Fruit fly (Drosophila melanogaster): ENCODE data around the gene Cad86C.

Cad86C gene

DNA sequence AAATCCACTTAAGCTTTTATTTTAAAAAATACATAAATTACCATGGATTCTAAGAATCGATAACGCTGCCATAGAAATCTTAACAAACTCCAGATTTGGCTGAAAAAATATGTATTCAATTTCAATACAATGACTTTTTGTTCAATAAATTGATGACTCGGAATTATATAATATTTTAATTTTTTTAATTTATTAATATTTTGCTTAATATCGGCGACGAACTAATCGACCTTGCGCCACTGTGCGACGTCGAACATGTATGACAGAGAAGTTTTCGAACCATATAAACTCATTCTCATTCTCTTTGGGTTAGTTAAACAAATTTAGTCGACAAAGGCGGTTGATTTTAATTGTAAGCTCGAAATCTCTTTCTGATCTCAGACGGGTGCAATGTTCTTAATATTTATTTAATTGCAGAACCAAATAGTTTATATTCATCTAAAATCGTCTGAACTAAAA is 22.7 kb downstream of the Cad86C start, which contains the start of gene CG42394 (continued):
- TF ChIP-seq CG10654 (GFP tag; optimal IDR thresholded peaks at IDR 0.05) (peak; percentile 89), CG16815 (GFP tag; optimal IDR thresholded peaks at IDR 0.05) (peak; percentile 89), NC2α (GFP tag; optimal IDR thresholded peaks at IDR 0.05) (peak; percentile 15), CG7556 (GFP tag; optimal IDR thresholded peaks at IDR 0.05) (peak; percentile 97), CG17612 (GFP tag; IDR thresholded peaks at IDR 0.05) (peak; percentile 81), CG7963 (GFP tag; IDR thresholded peaks at IDR 0.05; ENCODE audit: partially characterized antibody) (no peak), Vsx1 (GFP tag; optimal IDR thresholded peaks at IDR 0.05) (peak; percentile 94), row (GFP tag; IDR thresholded peaks at IDR 0.05) (peak; percentile 94), gce (GFP tag; IDR thresholded peaks at IDR 0.05) (peak; percentile 90), zen2 (GFP tag; IDR thresholded peaks at IDR 0.05; ENCODE audit: partially characterized antibody) (no peak), CG14965 (GFP tag; optimal IDR thresholded peaks at IDR 0.05; ENCODE audit: borderline replicate concordance) (no peak), bbx (GFP tag; IDR thresholded peaks at IDR 0.05; ENCODE audit: partially characterized antibody) (0 out of 2 replicates have a peak, but pooled peaks have one; percentile 37), CG11398 (GFP tag; optimal IDR thresholded peaks at IDR 0.05) (peak; percentile 55), ind (GFP tag; optimal IDR thresholded peaks at IDR 0.05) (peak; percentile 88), Ptx1 (GFP tag; IDR thresholded peaks at IDR 0.05) (peak; percentile 94), fd64A (GFP tag; optimal IDR thresholded peaks at IDR 0.05) (peak; percentile 47), CG9817 (tag; optimal IDR thresholded peaks at IDR 0.05) (peak; percentile 83), z (GFP tag; IDR thresholded peaks at IDR 0.05) (no peak), Mad (GFP tag; optimal IDR thresholded peaks at IDR 0.05) (peak; percentile 75), CG11085 (GFP tag; IDR thresholded peaks at IDR 0.05) (peak; percentile 74), Dfd (GFP tag; optimal IDR thresholded peaks at IDR 0.05) (no peak), CG3163 (GFP tag; optimal IDR thresholded peaks at IDR 0.05) (peak; percentile 50), CG15514 (GFP tag; optimal IDR thresholded peaks at IDR 0.05) (peak; percentile 89), CG5180 (GFP tag; optimal IDR thresholded peaks at IDR 0.05) (peak; percentile 100), Side (GFP tag; optimal IDR thresholded peaks at IDR 0.05) (peak; percentile 38), kay (GFP tag; optimal IDR thresholded peaks at IDR 0.05) (peak; percentile 85), sr (GFP tag; IDR thresholded peaks at IDR 0.05) (peak; percentile 70; the same call in 1 of the 3 replicates), chn (GFP tag; optimal IDR thresholded peaks at IDR 0.05) (peak; percentile 71), gcm2 (GFP tag; optimal IDR thresholded peaks at IDR 0.05) (peak; percentile 81), hb (GFP tag; IDR thresholded peaks at IDR 0.05; ENCODE audit: partially characterized antibody) (no peak), Fer3 (tag; optimal IDR thresholded peaks at IDR 0.05) (peak; percentile 95), GATAe (GFP tag; conservative IDR thresholded peaks at IDR 0.05) (peak; percentile 71), ash1 (GFP tag; optimal IDR thresholded peaks at IDR 0.05) (no peak), CG11504 (tag; optimal IDR thresholded peaks at IDR 0.05) (peak; percentile 96), pum (GFP tag; optimal IDR thresholded peaks at IDR 0.05) (peak; percentile 64), CG17802 (tag; optimal IDR thresholded peaks at IDR 0.05) (peak; percentile 80), grn (GFP tag; optimal IDR thresholded peaks at IDR 0.05) (no peak), gsb-n (tag; optimal IDR thresholded peaks at IDR 0.05) (peak; percentile 94), ato (GFP tag; IDR thresholded peaks at IDR 0.05; ENCODE audit: partially characterized antibody) (no peak), dan (GFP tag; IDR thresholded peaks at IDR 0.05) (no peak), E2f2 (GFP tag; IDR thresholded peaks at IDR 0.05) (peak; percentile 79), CG2202 (tag; optimal IDR thresholded peaks at IDR 0.05) (peak; percentile 90), ftz-f1 (GFP tag; optimal IDR thresholded peaks at IDR 0.05) (no peak), Aef1 (GFP tag; IDR thresholded peaks at IDR 0.05) (peak; percentile 90), slou (GFP tag; optimal IDR thresholded peaks at IDR 0.05) (peak; percentile 84), CG14050 (GFP tag; IDR thresholded peaks at IDR 0.05) (peak; percentile 92), gcm (GFP tag; optimal IDR thresholded peaks at IDR 0.05) (peak; percentile 94), Drgx (GFP tag; IDR thresholded peaks at IDR 0.05) (peak; percentile 95), Hmx (GFP tag; optimal IDR thresholded peaks at IDR 0.05) (no peak), bigmax (GFP tag; optimal IDR thresholded peaks at IDR 0.05) (peak; percentile 48)
